Fruit fly (Drosophila melanogaster): ENCODE results near the gene Hsc70-2.

dm6 chr3R:13015402-13015801 lies 29.2 kb upstream of the Hsc70-2 start:
- TF ChIP-seq psq (optimal IDR thresholded peaks at IDR 0.05), result no peak
- no peak for TF ChIP-seq Sin3A (optimal IDR thresholded peaks at IDR 0.05)
- no peak for TF ChIP-seq h (optimal IDR thresholded peaks at IDR 0.05)
- no peak for TF ChIP-seq ttk (optimal IDR thresholded peaks at IDR 0.05)
